Worm (Caenorhabditis elegans) whole organism, midembryonic: Measurements from ENCODE around the gene C33E10.1.

Experiments
- T22C8.4 ChIP-seq: fragments of 200-800 bp; sonication (Bioruptor generic); IDR thresholded peaks from 2 replicates; pipeline ENCODE4 v1.3.6; 2022; ENCODE audit warnings: missing genetic modification characterization, missing compliant biosample characterization
- flt-1 ChIP-seq: fragments of 200-800 bp; sonication (Bioruptor generic); IDR thresholded peaks from 2 replicates; pipeline ENCODE4 v1.3.6; 2022; ENCODE audit warnings: missing genetic modification characterization, missing compliant biosample characterization
- klf-2 ChIP-seq: fragments of 200-800 bp; sonication (Bioruptor generic); conservative IDR thresholded peaks from 2 replicates; pipeline ENCODE4 v1.3.6; 2022; ENCODE audit warnings: missing genetic modification reagents, missing genetic modification characterization, missing compliant biosample characterization
- med-1 ChIP-seq: sonication (generic microtip); optimal IDR thresholded peaks from 2 replicates; lab custom pipeline; 2017; ENCODE audit warnings: missing genetic modification characterization, mild to moderate bottlenecking, missing compliant biosample characterization, antibody characterized with exemption, missing genetic modification reagents; ENCODE audit not compliant: insufficient read depth
- ref-1 ChIP-seq: fragments of 200-800 bp; sonication (Bioruptor generic); conservative IDR thresholded peaks from 2 replicates; pipeline ENCODE4 v1.3.6; 2022; ENCODE audit warnings: missing genetic modification reagents, missing genetic modification characterization, missing compliant biosample characterization
- tab-1 ChIP-seq: fragments of 200-800 bp; sonication (Bioruptor generic); IDR thresholded peaks from 2 replicates; pipeline ENCODE4 v1.3.6; 2022; ENCODE audit warnings: missing genetic modification characterization, missing compliant biosample characterization
- ztf-29 ChIP-seq: fragments of 200-800 bp; sonication (Bioruptor generic); IDR thresholded peaks from 2 replicates; pipeline ENCODE4 v1.3.6; 2022; ENCODE audit warnings: missing genetic modification reagents, missing genetic modification characterization, missing compliant biosample characterization

ce11 chrX:17300735-17301134 is 4.3 kb upstream of the C33E10.1 start:
- TF ChIP-seq med-1 = no peak
- TF ChIP-seq ztf-29 (GFP tag; lab: Robert Waterston, UW) = no peak
- no peak for TF ChIP-seq flt-1 (GFP tag; lab: Robert Waterston, UW)
- no peak for TF ChIP-seq T22C8.4 (GFP tag; lab: Robert Waterston, UW)
- TF ChIP-seq klf-2 (GFP tag; lab: Robert Waterston, UW) = no peak
- TF ChIP-seq tab-1 (GFP tag; lab: Robert Waterston, UW) = 0 out of 2 replicates have a peak, but pooled peaks have one; percentile 15
- no peak for TF ChIP-seq ref-1
